Fruit fly (Drosophila melanogaster): ENCODE measurements around the gene CG4186.

DNA sequence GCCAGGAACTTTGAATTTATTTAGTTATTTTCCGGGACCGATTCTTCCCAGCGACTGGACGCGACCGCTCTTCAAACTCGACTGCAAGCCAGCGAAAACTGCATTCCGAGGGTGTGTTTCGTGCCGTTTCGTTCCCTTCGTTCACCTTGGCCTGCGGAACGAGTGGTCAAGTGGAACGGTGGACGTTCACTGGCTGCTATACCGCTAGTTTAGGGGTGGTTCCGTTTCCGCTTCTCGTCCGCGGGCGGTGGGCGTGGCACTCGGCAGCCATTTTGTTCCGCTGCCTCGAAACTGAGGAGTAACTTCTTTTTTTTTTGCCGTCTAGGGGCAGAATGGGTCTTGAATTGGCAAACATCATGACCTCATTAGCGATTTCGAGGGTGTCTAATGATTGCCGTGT, 23.3 kb downstream of the CG4186 start, which contains the start of gene Six4:
- TF ChIP-seq CG2129 (GFP tag; IDR thresholded peaks at IDR 0.05; ENCODE audit: partially characterized antibody) (no peak), CG17186 (GFP tag; optimal IDR thresholded peaks at IDR 0.05) (no peak), Med (GFP tag) (peak; percentile 34), fru (optimal IDR thresholded peaks at IDR 0.05) (no peak)
